Worm (Caenorhabditis elegans) whole organism, L3 larva: ENCODE results near the gene nhr-115.

Source experiments
- ceh-16 ChIP-seq: sonication (generic microtip); optimal IDR thresholded peaks from 2 replicates; lab custom pipeline; 2017; ENCODE audit warnings: missing biosample characterization, missing genetic modification characterization
- pha-4 ChIP-seq: fragments of 150-350 bp; optimal IDR thresholded peaks from 2 replicates; lab custom pipeline; 2014; ENCODE audit warnings: missing biosample characterization, missing genetic modification reagents, missing genetic modification characterization
- sea-2 ChIP-seq: fragments of 150-350 bp; sonication (generic microtip); optimal IDR thresholded peaks from 4 replicates; lab custom pipeline; 2014; ENCODE audit warnings: missing biosample characterization, missing genetic modification reagents, missing genetic modification characterization

DNA sequence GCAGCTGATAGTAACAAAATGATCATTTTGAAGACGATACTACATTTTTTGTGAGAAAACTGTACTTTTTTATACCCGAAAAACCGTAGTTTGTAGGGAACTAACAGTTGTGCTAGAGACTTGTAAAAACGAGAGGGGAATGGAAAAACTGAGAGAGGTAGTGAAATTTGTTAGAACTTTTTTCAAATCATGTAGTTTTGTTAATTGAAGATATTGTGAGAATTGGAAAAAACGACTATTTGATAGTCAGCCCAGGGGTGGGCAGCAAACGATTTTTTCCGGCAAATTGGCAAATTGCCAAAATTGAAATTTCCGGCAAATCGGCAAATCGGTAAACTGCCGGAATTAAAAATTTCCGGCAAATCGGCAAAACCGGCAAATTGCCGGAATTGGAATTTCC is 43.0 kb upstream of the nhr-115 start, which contains the start of gene cyp-33C6:
- TF ChIP-seq pha-4 (no peak), ceh-16 (tag; lab: Kevin White, UChicago) (no peak), sea-2 (GFP tag; lab: Kevin White, UChicago) (no peak)
